Fruit fly (Drosophila melanogaster) whole organism, embryonic: Measurements from ENCODE around the gene Ube3a.

Source experiments
- Atf6 ChIP-seq: fragments of 200-800 bp; sonication (Bioruptor generic); IDR thresholded peaks from 2 replicates; pipeline ENCODE4 v1.3.6; 2022; ENCODE audit warnings: missing biosample characterization, missing genetic modification characterization
- B-H2 ChIP-seq: fragments of 200-800 bp; sonication (Bioruptor generic); optimal IDR thresholded peaks from 2 replicates; lab custom pipeline; 2018; ENCODE audit warnings: missing biosample characterization, mild to moderate bottlenecking, missing genetic modification characterization
- CG10321 ChIP-seq: fragments of 200-800 bp; sonication (Bioruptor generic); IDR thresholded peaks from 2 replicates; pipeline ENCODE4 v1.3.6; 2022; ENCODE audit warnings: missing biosample characterization, missing genetic modification characterization
- CG10431 ChIP-seq: fragments of 200-800 bp; sonication (Bioruptor generic); optimal IDR thresholded peaks from 3 replicates; lab custom pipeline; 2018; ENCODE audit warnings: missing biosample characterization, mild to moderate bottlenecking, missing genetic modification characterization
- CG10959 ChIP-seq: fragments of 200-800 bp; sonication (Bioruptor generic); IDR thresholded peaks from 2 replicates; pipeline ENCODE4 v1.3.6; 2022; ENCODE audit warnings: missing biosample characterization, missing genetic modification characterization
- CG10979 ChIP-seq: fragments of 200-800 bp; sonication (Bioruptor generic); optimal IDR thresholded peaks from 2 replicates; lab custom pipeline; 2018; ENCODE audit warnings: missing biosample characterization, mild to moderate bottlenecking, missing genetic modification characterization, moderate library complexity
- CG12299 ChIP-seq: fragments of 200-800 bp; sonication (Bioruptor generic); optimal IDR thresholded peaks from 2 replicates; lab custom pipeline; 2018; ENCODE audit warnings: missing biosample characterization, mild to moderate bottlenecking, missing genetic modification characterization
- CG1233 ChIP-seq: fragments of 200-800 bp; sonication (Bioruptor generic); optimal IDR thresholded peaks from 4 replicates; lab custom pipeline; 2018; ENCODE audit warnings: missing biosample characterization, mild to moderate bottlenecking, missing genetic modification characterization
- CG12744 ChIP-seq: fragments of 200-800 bp; sonication (Bioruptor generic); optimal IDR thresholded peaks from 2 replicates; lab custom pipeline; 2016; ENCODE audit warnings: missing biosample characterization, missing genetic modification characterization
- CG30020 ChIP-seq: fragments of 200-800 bp; optimal IDR thresholded peaks from 2 replicates; lab custom pipeline; 2019; ENCODE audit warnings: missing biosample characterization, mild to moderate bottlenecking, missing genetic modification characterization, moderate library complexity
- CG31388 ChIP-seq: fragments of 200-800 bp; sonication (Bioruptor generic); optimal IDR thresholded peaks from 2 replicates; lab custom pipeline; 2016; ENCODE audit warnings: missing biosample characterization, missing genetic modification characterization
- CG32532 ChIP-seq: fragments of 200-800 bp; sonication (Bioruptor generic); IDR thresholded peaks from 2 replicates; pipeline ENCODE4 v1.3.6; 2022; ENCODE audit warnings: missing biosample characterization, missing genetic modification characterization
- CG3281 ChIP-seq: fragments of 200-800 bp; sonication (Bioruptor generic); optimal IDR thresholded peaks from 3 replicates; lab custom pipeline; 2017; ENCODE audit warnings: missing biosample characterization, mild to moderate bottlenecking, missing genetic modification characterization
- CG3995 ChIP-seq: fragments of 200-800 bp; sonication (Bioruptor generic); optimal IDR thresholded peaks from 3 replicates; lab custom pipeline; 2016; ENCODE audit warnings: missing biosample characterization, missing genetic modification characterization
- CG4424 ChIP-seq: fragments of 200-800 bp; sonication (Bioruptor generic); optimal IDR thresholded peaks from 3 replicates; lab custom pipeline; 2016; ENCODE audit warnings: missing biosample characterization, missing genetic modification characterization
- CG4854 ChIP-seq: fragments of 200-800 bp; sonication (Bioruptor generic); optimal IDR thresholded peaks from 2 replicates; lab custom pipeline; 2016; ENCODE audit warnings: missing biosample characterization, missing genetic modification characterization, inconsistent platforms
- CG6654 ChIP-seq: fragments of 200-800 bp; sonication (Bioruptor generic); optimal IDR thresholded peaks from 2 replicates; lab custom pipeline; 2017; ENCODE audit warnings: missing biosample characterization, mild to moderate bottlenecking, missing genetic modification characterization
- CG9797 ChIP-seq: fragments of 200-800 bp; sonication (Bioruptor generic); optimal IDR thresholded peaks from 3 replicates; lab custom pipeline; 2018; ENCODE audit warnings: missing biosample characterization, mild to moderate bottlenecking, missing genetic modification characterization
- Dbx ChIP-seq: fragments of 200-800 bp; sonication (Bioruptor generic); IDR thresholded peaks from 3 replicates; pipeline ENCODE4 v1.3.6; 2022; ENCODE audit warnings: missing biosample characterization, missing genetic modification characterization
- Dp ChIP-seq: fragments of 200-800 bp; sonication (Bioruptor generic); optimal IDR thresholded peaks from 2 replicates; lab custom pipeline; 2018; ENCODE audit warnings: missing biosample characterization, mild to moderate bottlenecking, missing genetic modification characterization, moderate library complexity
- Dref ChIP-seq: fragments of 200-800 bp; sonication (Bioruptor generic); IDR thresholded peaks from 2 replicates; pipeline ENCODE4 v1.3.6; 2022; ENCODE audit warnings: missing biosample characterization, missing genetic modification characterization
- Eip74EF ChIP-seq, 2 experiments: fragments of 200-800 bp in 1 of 2; fragments of >200 bp in 1 of 2; sonication (Bioruptor generic) in 1 of 2; optimal IDR thresholded peaks; 2 replicates each; lab custom pipeline; 2017 to 2019; ENCODE audit warnings: missing biosample characterization in 2 of 2, missing genetic modification characterization in 2 of 2, mild to moderate bottlenecking in 1 of 2, moderate library complexity in 1 of 2
- GATAe ChIP-seq: fragments of 200-800 bp; sonication (Bioruptor generic); conservative IDR thresholded peaks from 2 replicates; pipeline ENCODE4 v1.3.6; 2022; ENCODE audit warnings: missing biosample characterization, missing genetic modification characterization
- Gsc ChIP-seq: fragments of 200-800 bp; sonication (Bioruptor generic); IDR thresholded peaks from 2 replicates; pipeline ENCODE4 v1.3.6; 2022; ENCODE audit warnings: missing biosample characterization, missing genetic modification characterization
- Kr ChIP-seq: fragments of 200-800 bp; sonication (Bioruptor generic); optimal IDR thresholded peaks from 2 replicates; lab custom pipeline; 2017; ENCODE audit warnings: missing biosample characterization, mild to moderate bottlenecking, missing genetic modification characterization
- Mrtf ChIP-seq: fragments of 200-800 bp; sonication (Bioruptor generic); IDR thresholded peaks from 3 replicates; pipeline ENCODE4 v1.3.6; 2022; ENCODE audit warnings: missing biosample characterization, missing genetic modification characterization
- Neu2 ChIP-seq: fragments of 200-800 bp; sonication (Bioruptor generic); optimal IDR thresholded peaks from 3 replicates; lab custom pipeline; 2016; ENCODE audit warnings: missing biosample characterization, missing genetic modification characterization, borderline replicate concordance
- Pdp1 ChIP-seq, 2 experiments: fragments of 200-800 bp; sonication (Bioruptor generic); optimal IDR thresholded peaks; 3 replicates each; lab custom pipeline; 2016; ENCODE audit warnings: missing biosample characterization in 2 of 2, missing genetic modification characterization in 2 of 2, mild to moderate bottlenecking in 1 of 2, moderate library complexity in 1 of 2
- Rx ChIP-seq: fragments of 200-800 bp; sonication (Bioruptor generic); IDR thresholded peaks from 2 replicates; pipeline ENCODE4 v1.3.6; 2022; ENCODE audit warnings: missing biosample characterization, missing genetic modification characterization
- abd-A ChIP-seq: fragments of 200-800 bp; sonication (Bioruptor generic); optimal IDR thresholded peaks from 3 replicates; lab custom pipeline; 2019; ENCODE audit warnings: missing biosample characterization, mild to moderate bottlenecking, missing genetic modification characterization, moderate library complexity
- amos ChIP-seq: fragments of 200-800 bp; sonication (Bioruptor generic); IDR thresholded peaks from 2 replicates; pipeline ENCODE4 v1.3.6; 2022; ENCODE audit warnings: missing biosample characterization, missing genetic modification characterization; ENCODE audit not compliant: partially characterized antibody
- ase ChIP-seq: fragments of 200-800 bp; sonication (Bioruptor generic); IDR thresholded peaks from 3 replicates; pipeline ENCODE4 v1.3.6; 2022; ENCODE audit warnings: missing biosample characterization, missing genetic modification characterization
- emc ChIP-seq: fragments of 200-800 bp; sonication (Bioruptor generic); optimal IDR thresholded peaks from 2 replicates; lab custom pipeline; 2016; ENCODE audit warnings: missing biosample characterization, missing genetic modification characterization
- eyg ChIP-seq: fragments of 200-800 bp; sonication (Bioruptor generic); optimal IDR thresholded peaks from 3 replicates; lab custom pipeline; 2016; ENCODE audit warnings: missing biosample characterization, missing genetic modification characterization
- gcm ChIP-seq: fragments of 200-800 bp; sonication (Bioruptor generic); optimal IDR thresholded peaks from 2 replicates; lab custom pipeline; 2019; ENCODE audit warnings: missing biosample characterization, mild to moderate bottlenecking, missing genetic modification characterization, moderate library complexity
- grn ChIP-seq: fragments of 200-800 bp; sonication (Bioruptor generic); optimal IDR thresholded peaks from 3 replicates; lab custom pipeline; 2017; ENCODE audit warnings: missing biosample characterization, missing genetic modification characterization
- ind ChIP-seq: fragments of 200-800 bp; sonication (Bioruptor generic); optimal IDR thresholded peaks from 3 replicates; lab custom pipeline; 2016; ENCODE audit warnings: missing biosample characterization, missing genetic modification characterization
- inv ChIP-seq: fragments of 200-800 bp; sonication (Bioruptor generic); IDR thresholded peaks from 2 replicates; pipeline ENCODE4 v1.3.6; 2022; ENCODE audit warnings: missing biosample characterization, missing genetic modification characterization; ENCODE audit not compliant: partially characterized antibody
- jigr1 ChIP-seq: fragments of 200-800 bp; sonication (Bioruptor generic); IDR thresholded peaks from 3 replicates; pipeline ENCODE4 v1.3.6; 2022; ENCODE audit warnings: missing biosample characterization, missing genetic modification characterization
- ken ChIP-seq: fragments of 200-800 bp; sonication (Bioruptor generic); IDR thresholded peaks from 3 replicates; pipeline ENCODE4 v1.3.6; 2022; ENCODE audit warnings: missing biosample characterization, missing genetic modification characterization
- pita ChIP-seq: fragments of 200-800 bp; sonication (Bioruptor generic); optimal IDR thresholded peaks from 2 replicates; lab custom pipeline; 2017; ENCODE audit warnings: missing biosample characterization, mild to moderate bottlenecking, missing genetic modification characterization
- rib ChIP-seq: fragments of 200-800 bp; sonication (Bioruptor generic); IDR thresholded peaks from 2 replicates; pipeline ENCODE4 v1.3.6; 2022; ENCODE audit warnings: missing biosample characterization, missing genetic modification characterization
- salm ChIP-seq: fragments of 200-800 bp; sonication (Bioruptor generic); optimal IDR thresholded peaks from 2 replicates; lab custom pipeline; 2018; ENCODE audit warnings: missing biosample characterization, mild to moderate bottlenecking, missing genetic modification characterization
- sima ChIP-seq: fragments of 200-800 bp; sonication (Bioruptor generic); optimal IDR thresholded peaks from 2 replicates; lab custom pipeline; 2016; ENCODE audit warnings: missing biosample characterization, missing genetic modification characterization
- sqz ChIP-seq: fragments of 200-800 bp; sonication (Bioruptor generic); optimal IDR thresholded peaks from 3 replicates; lab custom pipeline; 2018; ENCODE audit warnings: missing biosample characterization, mild to moderate bottlenecking, missing genetic modification characterization
- stc ChIP-seq: fragments of 200-800 bp; sonication (Bioruptor generic); IDR thresholded peaks from 2 replicates; pipeline ENCODE4 v1.3.6; 2022; ENCODE audit warnings: missing biosample characterization, missing genetic modification characterization
- tna ChIP-seq: fragments of 200-800 bp; sonication (Bioruptor generic); IDR thresholded peaks from 2 replicates; pipeline ENCODE4 v1.3.6; 2022; ENCODE audit warnings: missing biosample characterization, missing genetic modification characterization; ENCODE audit not compliant: partially characterized antibody
- wor ChIP-seq: fragments of 200-800 bp; sonication (Bioruptor generic); IDR thresholded peaks from 2 replicates; pipeline ENCODE4 v1.3.6; 2022; ENCODE audit warnings: missing biosample characterization, missing genetic modification characterization

Gene Ube3a

DNA sequence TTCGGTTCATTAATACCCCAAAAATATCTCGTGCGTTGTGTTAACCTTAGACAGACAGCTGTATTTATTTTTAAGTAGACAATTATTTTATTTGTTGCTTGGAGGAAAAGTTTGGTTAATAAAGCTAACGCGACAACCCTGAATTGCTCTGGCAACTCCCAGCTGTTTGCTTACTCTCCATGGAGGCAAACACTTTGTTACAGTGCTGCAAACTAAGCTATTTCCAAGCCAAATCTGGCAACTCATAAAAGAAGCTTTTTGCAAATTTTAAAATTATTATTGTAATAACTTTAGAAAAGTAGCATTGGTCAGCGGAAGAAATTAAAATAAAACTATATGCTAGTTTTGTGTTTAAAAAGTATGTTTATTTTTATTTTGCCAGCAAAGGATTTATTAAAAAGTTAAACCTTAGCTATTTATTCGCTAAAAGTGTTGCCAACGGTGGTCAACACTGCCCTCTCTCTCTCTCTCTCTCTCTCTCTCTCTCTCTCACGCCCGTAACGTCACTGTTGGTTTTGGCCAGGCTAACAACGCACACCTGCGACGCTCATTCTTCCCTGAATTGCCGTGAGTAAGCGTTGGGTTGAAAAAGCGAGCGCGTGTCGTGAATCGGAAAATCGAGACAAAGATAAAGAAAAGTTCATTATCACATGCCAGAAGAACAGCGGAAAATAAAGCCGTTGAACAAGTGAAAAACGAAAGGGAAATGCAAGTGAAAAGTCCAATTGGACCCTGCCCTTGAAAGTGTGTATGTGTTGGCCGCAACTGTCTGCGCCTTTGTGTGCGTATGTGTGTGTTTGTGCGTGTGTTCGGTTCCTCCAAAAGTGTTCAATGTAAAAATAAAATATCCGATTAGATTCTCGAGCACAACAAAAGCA, 5.1 kb upstream of the Ube3a start (continued):
- TF ChIP-seq CG12744 (GFP tag; lab: Kevin White, UChicago) (peak; percentile 88), B-H2 (GFP tag; lab: Kevin White, UChicago) (peak; percentile 56), Mrtf (GFP tag; lab: Robert Waterston, UW) (peak; percentile 95), inv (GFP tag; lab: Robert Waterston, UW) (no peak), Kr (GFP tag; lab: Kevin White, UChicago) (no peak), jigr1 (GFP tag; lab: Robert Waterston, UW) (peak; percentile 73; the same call in 2 of the 3 replicates), CG12299 (tag; lab: Kevin White, UChicago) (no peak), tna (GFP tag; lab: Robert Waterston, UW) (no peak), Neu2 (GFP tag; lab: Kevin White, UChicago) (peak; percentile 47), rib (peak; percentile 96), amos (GFP tag; lab: Robert Waterston, UW) (peak; percentile 23; the same call in 1 of the 2 replicates), stc (peak; percentile 94), ind (GFP tag; lab: Kevin White, UChicago) (peak; percentile 90), Rx (peak; percentile 90), ken (peak; percentile 85), emc (GFP tag; lab: Kevin White, UChicago) (peak; percentile 69), Gsc (GFP tag; lab: Robert Waterston, UW) (no peak), CG9797 (GFP tag; lab: Kevin White, UChicago) (peak; percentile 18), CG10321 (GFP tag; lab: Robert Waterston, UW) (peak; percentile 73), CG30020 (tag; lab: Kevin White, UChicago) (peak; percentile 2), Dbx (GFP tag; lab: Robert Waterston, UW) (peak; percentile 96), abd-A (peak; percentile 16), CG10959 (GFP tag; lab: Robert Waterston, UW) (peak; percentile 79), CG10431 (GFP tag; lab: Kevin White, UChicago) (peak; percentile 56), sima (peak; percentile 72), eyg (GFP tag; lab: Kevin White, UChicago) (peak; percentile 82), pita (GFP tag; lab: Kevin White, UChicago) (no peak), ase (GFP tag; lab: Robert Waterston, UW) (peak; percentile 90), CG4424 (GFP tag; lab: Kevin White, UChicago) (peak; percentile 82), CG3281 (peak; percentile 90), salm (tag; lab: Kevin White, UChicago) (peak; percentile 56), CG32532 (GFP tag; lab: Robert Waterston, UW) (peak; percentile 98), Dref (no peak), CG1233 (GFP tag; lab: Kevin White, UChicago) (peak; percentile 79), CG3995 (GFP tag; lab: Kevin White, UChicago) (peak; percentile 47), CG4854 (GFP tag; lab: Kevin White, UChicago) (peak; percentile 69), Dp (GFP tag; lab: Kevin White, UChicago) (no peak), CG31388 (GFP tag; lab: Kevin White, UChicago) (peak; percentile 60), Eip74EF (GFP tag; optimal IDR thresholded peaks at IDR 0.05; lab: Kevin White, UChicago) (peak in 1 of 2 experiments; percentile 36), sqz (GFP tag; lab: Kevin White, UChicago) (peak; percentile 1), grn (GFP tag; lab: Kevin White, UChicago) (peak; percentile 38), Atf6 (peak; percentile 93), GATAe (GFP tag; lab: Robert Waterston, UW) (0 out of 2 replicates have a peak, but pooled peaks have one; percentile 77), CG10979 (tag; lab: Kevin White, UChicago) (peak; percentile 82), Pdp1 (GFP tag; optimal IDR thresholded peaks at IDR 0.05; lab: Kevin White, UChicago) (peak; percentile 64 to 91), wor (GFP tag; lab: Robert Waterston, UW) (peak; percentile 75), CG6654 (GFP tag; lab: Kevin White, UChicago) (peak; percentile 56), gcm (GFP tag; lab: Kevin White, UChicago) (peak; percentile 82)
